Fruit fly (Drosophila melanogaster) whole organism, embryonic: ENCODE measurements around the gene Spt20.

Experiments
- ATbp ChIP-seq: fragments of 200-800 bp; sonication (Bioruptor generic); optimal IDR thresholded peaks from 2 replicates; lab custom pipeline; 2017; ENCODE audit warnings: missing biosample characterization, mild to moderate bottlenecking, missing genetic modification characterization, missing genetic modification reagents
- BEAF-32 ChIP-seq: fragments of 200-800 bp; sonication (Bioruptor generic); optimal IDR thresholded peaks from 3 replicates; lab custom pipeline; 2017; ENCODE audit warnings: missing biosample characterization, missing genetic modification characterization, mild to moderate bottlenecking, moderate library complexity, missing genetic modification reagents
- Bgb ChIP-seq: fragments of 200-800 bp; sonication (Bioruptor generic); IDR thresholded peaks from 2 replicates; pipeline ENCODE4 v1.3.6; 2022; ENCODE audit warnings: missing biosample characterization, missing genetic modification characterization; ENCODE audit not compliant: partially characterized antibody
- BtbVII ChIP-seq: fragments of 200-800 bp; sonication (Bioruptor generic); optimal IDR thresholded peaks from 3 replicates; lab custom pipeline; 2017; ENCODE audit warnings: missing biosample characterization, mild to moderate bottlenecking, missing genetic modification characterization
- CG1024 ChIP-seq: fragments of 200-800 bp; sonication (Bioruptor generic); IDR thresholded peaks from 2 replicates; pipeline ENCODE4 v1.3.6; 2022; ENCODE audit warnings: missing biosample characterization, missing genetic modification characterization
- CG11398 ChIP-seq: fragments of 200-800 bp; sonication (Bioruptor generic); optimal IDR thresholded peaks from 2 replicates; lab custom pipeline; 2016; ENCODE audit warnings: missing biosample characterization, missing genetic modification characterization
- CG11695 ChIP-seq: fragments of 200-800 bp; sonication (Bioruptor generic); IDR thresholded peaks from 3 replicates; pipeline ENCODE4 v1.3.6; 2022; ENCODE audit warnings: missing biosample characterization, missing genetic modification characterization
- CG13424 ChIP-seq: fragments of 200-800 bp; sonication (Bioruptor generic); optimal IDR thresholded peaks from 2 replicates; lab custom pipeline; 2019; ENCODE audit warnings: missing biosample characterization, mild to moderate bottlenecking, missing genetic modification characterization, moderate library complexity
- CG13894 ChIP-seq: fragments of 200-800 bp; sonication (Bioruptor generic); optimal IDR thresholded peaks from 3 replicates; lab custom pipeline; 2018; ENCODE audit warnings: missing biosample characterization, mild to moderate bottlenecking, missing genetic modification characterization, moderate library complexity
- CG14441 ChIP-seq: fragments of 200-800 bp; sonication (Bioruptor generic); IDR thresholded peaks from 2 replicates; pipeline ENCODE4 v1.3.6; 2022; ENCODE audit warnings: missing biosample characterization, missing genetic modification characterization
- CG15073 ChIP-seq: fragments of 200-800 bp; sonication (Bioruptor generic); optimal IDR thresholded peaks from 2 replicates; lab custom pipeline; 2016; ENCODE audit warnings: missing biosample characterization, missing genetic modification characterization
- CG1603 ChIP-seq: fragments of 200-800 bp; sonication (Bioruptor generic); optimal IDR thresholded peaks from 2 replicates; lab custom pipeline; 2019; ENCODE audit warnings: missing biosample characterization, mild to moderate bottlenecking, missing genetic modification characterization, moderate library complexity
- CG17568 ChIP-seq: fragments of 200-800 bp; sonication (Bioruptor generic); optimal IDR thresholded peaks from 2 replicates; lab custom pipeline; 2018; ENCODE audit warnings: missing biosample characterization, mild to moderate bottlenecking, missing genetic modification characterization, moderate library complexity
- CG32532 ChIP-seq: fragments of 200-800 bp; sonication (Bioruptor generic); IDR thresholded peaks from 2 replicates; pipeline ENCODE4 v1.3.6; 2022; ENCODE audit warnings: missing biosample characterization, missing genetic modification characterization
- CG32767 ChIP-seq: fragments of 200-800 bp; sonication (Bioruptor generic); IDR thresholded peaks from 2 replicates; pipeline ENCODE4 v1.3.6; 2022; ENCODE audit warnings: missing biosample characterization, missing genetic modification characterization
- CG4328 ChIP-seq: fragments of 200-800 bp; sonication (Bioruptor generic); optimal IDR thresholded peaks from 3 replicates; lab custom pipeline; 2017; ENCODE audit warnings: missing biosample characterization, missing genetic modification reagents, missing genetic modification characterization
- CG4730 ChIP-seq: fragments of 200-800 bp; sonication (Bioruptor generic); IDR thresholded peaks from 2 replicates; pipeline ENCODE4 v1.3.6; 2022; ENCODE audit warnings: missing biosample characterization, missing genetic modification characterization
- CG5245 ChIP-seq: fragments of 200-800 bp; sonication (Bioruptor generic); optimal IDR thresholded peaks from 3 replicates; lab custom pipeline; 2016; ENCODE audit warnings: missing biosample characterization, missing genetic modification characterization
- CG7271 ChIP-seq: fragments of 200-800 bp; sonication (Bioruptor generic); optimal IDR thresholded peaks from 2 replicates; lab custom pipeline; 2018; ENCODE audit warnings: missing biosample characterization, mild to moderate bottlenecking, missing genetic modification characterization, moderate library complexity
- CG8388 ChIP-seq: fragments of 200-800 bp; sonication (Bioruptor generic); optimal IDR thresholded peaks from 2 replicates; lab custom pipeline; 2019; ENCODE audit warnings: missing biosample characterization, mild to moderate bottlenecking, missing genetic modification characterization, moderate library complexity
- CG8478 ChIP-seq: fragments of >200 bp; optimal IDR thresholded peaks from 2 replicates; lab custom pipeline; 2018
- CG8924 ChIP-seq: fragments of 200-800 bp; optimal IDR thresholded peaks from 3 replicates; lab custom pipeline; 2019; ENCODE audit warnings: missing biosample characterization, mild to moderate bottlenecking, missing genetic modification characterization, moderate library complexity
- CG9215 ChIP-seq: fragments of 200-800 bp; sonication (Bioruptor generic); IDR thresholded peaks from 2 replicates; pipeline ENCODE4 v1.3.6; 2022; ENCODE audit warnings: missing biosample characterization, missing genetic modification characterization
- E2f1 ChIP-seq: fragments of 200-800 bp; sonication (Bioruptor generic); IDR thresholded peaks from 2 replicates; pipeline ENCODE4 v1.3.6; 2022; ENCODE audit warnings: missing biosample characterization, missing genetic modification characterization
- HHEX ChIP-seq: fragments of 200-800 bp; sonication (Bioruptor generic); optimal IDR thresholded peaks from 3 replicates; lab custom pipeline; 2017; ENCODE audit warnings: missing biosample characterization, mild to moderate bottlenecking, missing genetic modification characterization, missing genetic modification reagents
- Hr3 ChIP-seq: fragments of 200-800 bp; sonication (Bioruptor generic); optimal IDR thresholded peaks from 3 replicates; lab custom pipeline; 2016; ENCODE audit warnings: missing biosample characterization, missing genetic modification characterization
- Hsf ChIP-seq: fragments of 200-800 bp; sonication (Bioruptor generic); optimal IDR thresholded peaks from 3 replicates; lab custom pipeline; 2016; ENCODE audit warnings: missing biosample characterization, missing genetic modification characterization
- MESR4 ChIP-seq: fragments of 200-800 bp; sonication (Bioruptor generic); optimal IDR thresholded peaks from 2 replicates; lab custom pipeline; 2018; ENCODE audit warnings: missing biosample characterization, mild to moderate bottlenecking, missing genetic modification characterization, moderate library complexity
- NC2α ChIP-seq: fragments of 200-800 bp; sonication (Bioruptor generic); optimal IDR thresholded peaks from 2 replicates; lab custom pipeline; 2016; ENCODE audit warnings: missing biosample characterization, missing genetic modification characterization
- NfI ChIP-seq: fragments of 200-800 bp; sonication (Bioruptor generic); optimal IDR thresholded peaks from 3 replicates; lab custom pipeline; 2018; ENCODE audit warnings: missing biosample characterization, mild to moderate bottlenecking, missing genetic modification characterization, moderate library complexity
- Ptx1 ChIP-seq: fragments of 200-800 bp; sonication (Bioruptor generic); IDR thresholded peaks from 2 replicates; pipeline ENCODE4 v1.3.6; 2022; ENCODE audit warnings: missing biosample characterization, missing genetic modification characterization
- Sox100B ChIP-seq: fragments of 200-800 bp; sonication (Bioruptor generic); optimal IDR thresholded peaks from 3 replicates; lab custom pipeline; 2018; ENCODE audit warnings: missing biosample characterization, mild to moderate bottlenecking, missing genetic modification characterization
- ab ChIP-seq: fragments of 200-800 bp; sonication (Bioruptor generic); optimal IDR thresholded peaks from 2 replicates; lab custom pipeline; 2016; ENCODE audit warnings: missing biosample characterization, missing genetic modification characterization
- croc ChIP-seq: fragments of 200-800 bp; sonication (Bioruptor generic); conservative IDR thresholded peaks from 3 replicates; pipeline ENCODE4 v1.3.6; 2022; ENCODE audit warnings: missing biosample characterization, missing genetic modification characterization
- en ChIP-seq: fragments of 200-800 bp; sonication (Bioruptor generic); optimal IDR thresholded peaks from 2 replicates; lab custom pipeline; 2016; ENCODE audit warnings: missing biosample characterization, missing genetic modification characterization
- gem ChIP-seq: fragments of 200-800 bp; sonication (Bioruptor generic); optimal IDR thresholded peaks from 2 replicates; lab custom pipeline; 2019; ENCODE audit warnings: missing biosample characterization, mild to moderate bottlenecking, missing genetic modification characterization, moderate library complexity
- hkb ChIP-seq, 2 experiments: fragments of 200-800 bp in 1 of 2; fragments of >200 bp in 1 of 2; sonication (Bioruptor generic) in 1 of 2; IDR thresholded peaks in 1 of 2; optimal IDR thresholded peaks in 1 of 2; 2 replicates each; pipeline versions ENCODE4 v1.3.6 to Lab custom; 2017 to 2022; ENCODE audit warnings: missing biosample characterization in 1 of 2, missing genetic modification characterization in 1 of 2
- hth ChIP-seq: fragments of >200 bp; optimal IDR thresholded peaks from 2 replicates; lab custom pipeline; 2017; ENCODE audit warnings: inconsistent platforms
- lab ChIP-seq: fragments of 200-800 bp; sonication (Bioruptor generic); optimal IDR thresholded peaks from 3 replicates; lab custom pipeline; 2017; ENCODE audit warnings: missing biosample characterization, missing genetic modification characterization, mild to moderate bottlenecking, moderate library complexity, missing genetic modification reagents
- p53 ChIP-seq: fragments of 200-800 bp; sonication (Bioruptor generic); optimal IDR thresholded peaks from 2 replicates; lab custom pipeline; 2016; ENCODE audit warnings: missing biosample characterization, missing genetic modification characterization
- pzg ChIP-seq: fragments of 200-800 bp; sonication (Bioruptor generic); optimal IDR thresholded peaks from 3 replicates; lab custom pipeline; 2018; ENCODE audit warnings: missing biosample characterization, mild to moderate bottlenecking, missing genetic modification characterization, moderate library complexity
- sc ChIP-seq, 3 experiments: fragments of >200 bp in 2 of 3; fragments of 200-800 bp in 1 of 3; sonication (Bioruptor generic) in 1 of 3; optimal IDR thresholded peaks; 2 replicates in 2 of 3; 3 replicates in 1 of 3; lab custom pipeline; 2017; ENCODE audit warnings: mild to moderate bottlenecking in 1 of 3, missing biosample characterization in 1 of 3, missing genetic modification characterization in 1 of 3, missing genetic modification reagents in 1 of 3
- shn ChIP-seq: fragments of 200-800 bp; sonication (Bioruptor generic); optimal IDR thresholded peaks from 3 replicates; lab custom pipeline; 2016; ENCODE audit warnings: missing biosample characterization, missing genetic modification characterization
- sima ChIP-seq: fragments of 200-800 bp; sonication (Bioruptor generic); optimal IDR thresholded peaks from 2 replicates; lab custom pipeline; 2016; ENCODE audit warnings: missing biosample characterization, missing genetic modification characterization
- slp2 ChIP-seq: fragments of 200-800 bp; sonication (Bioruptor generic); optimal IDR thresholded peaks from 2 replicates; lab custom pipeline; 2016; ENCODE audit warnings: missing biosample characterization, missing genetic modification characterization
- so ChIP-seq: fragments of 200-800 bp; sonication (Bioruptor generic); IDR thresholded peaks from 3 replicates; pipeline ENCODE4 v1.3.6; 2022; ENCODE audit warnings: missing biosample characterization, missing genetic modification characterization
- sqz ChIP-seq: fragments of 200-800 bp; sonication (Bioruptor generic); optimal IDR thresholded peaks from 3 replicates; lab custom pipeline; 2018; ENCODE audit warnings: missing biosample characterization, mild to moderate bottlenecking, missing genetic modification characterization
- tx ChIP-seq: fragments of 200-800 bp; sonication (Bioruptor generic); optimal IDR thresholded peaks from 2 replicates; lab custom pipeline; 2016; ENCODE audit warnings: missing biosample characterization, missing genetic modification characterization
- wek ChIP-seq: fragments of 200-800 bp; sonication (Bioruptor generic); optimal IDR thresholded peaks from 3 replicates; lab custom pipeline; 2018; ENCODE audit warnings: missing biosample characterization, mild to moderate bottlenecking, missing genetic modification characterization, moderate library complexity
- z ChIP-seq: fragments of 200-800 bp; sonication (Bioruptor generic); IDR thresholded peaks from 3 replicates; pipeline ENCODE4 v1.3.6; 2022; ENCODE audit warnings: missing biosample characterization, missing genetic modification characterization

Spt20 gene

dm6 chr3L:13497720-13498355 is 4.7 kb upstream of the Spt20 start (continued):
- TF ChIP-seq CG13894 (tag; lab: Kevin White, UChicago) (peak; percentile 2), Hr3 (GFP tag; lab: Kevin White, UChicago) (no peak), HHEX (GFP tag; lab: Kevin White, UChicago) (peak; percentile 20), BtbVII (GFP tag; lab: Kevin White, UChicago) (peak; percentile 19), NfI (GFP tag; lab: Kevin White, UChicago) (no peak), CG11398 (no peak), z (GFP tag; lab: Robert Waterston, UW) (no peak), wek (GFP tag; lab: Kevin White, UChicago) (no peak), Hsf (GFP tag; lab: Kevin White, UChicago) (no peak), gem (tag; lab: Kevin White, UChicago) (no peak), sima (GFP tag; lab: Kevin White, UChicago) (no peak), sc (optimal IDR thresholded peaks at IDR 0.05; lab: Kevin White, UChicago) (no peak), sc (GFP tag; optimal IDR thresholded peaks at IDR 0.05; lab: Kevin White, UChicago) (no peak), CG17568 (GFP tag; lab: Kevin White, UChicago) (no peak), CG4730 (no peak), CG11695 (no peak), E2f1 (GFP tag; lab: Robert Waterston, UW) (no peak), CG5245 (no peak), tx (GFP tag; lab: Kevin White, UChicago) (no peak), CG13424 (no peak), CG32767 (GFP tag; lab: Robert Waterston, UW) (no peak), CG9215 (GFP tag; lab: Robert Waterston, UW) (no peak), shn (no peak), so (GFP tag; lab: Robert Waterston, UW) (0 out of 3 replicates have a peak, but pooled peaks have one; percentile 26), CG14441 (no peak), hth (no peak), MESR4 (GFP tag; lab: Kevin White, UChicago) (no peak), en (no peak), hkb (optimal IDR thresholded peaks at IDR 0.05; lab: Kevin White, UChicago) (no peak), hkb (GFP tag; IDR thresholded peaks at IDR 0.05; lab: Robert Waterston, UW) (peak; percentile 48; the same call in 1 of the 2 replicates), CG15073 (GFP tag; lab: Kevin White, UChicago) (no peak), Bgb (GFP tag; lab: Robert Waterston, UW) (no peak), CG7271 (tag; lab: Kevin White, UChicago) (no peak), pzg (GFP tag; lab: Kevin White, UChicago) (no peak), NC2α (GFP tag; lab: Kevin White, UChicago) (no peak), croc (GFP tag; lab: Robert Waterston, UW) (no peak), Sox100B (GFP tag; lab: Kevin White, UChicago) (no peak), CG1603 (tag; lab: Kevin White, UChicago) (no peak), sqz (GFP tag; lab: Kevin White, UChicago) (no peak), p53 (no peak), Ptx1 (GFP tag; lab: Robert Waterston, UW) (no peak), ATbp (GFP tag; lab: Kevin White, UChicago) (peak; percentile 63), CG4328 (GFP tag; lab: Kevin White, UChicago) (no peak), lab (GFP tag; lab: Kevin White, UChicago) (no peak), slp2 (GFP tag; lab: Kevin White, UChicago) (no peak), BEAF-32 (GFP tag; lab: Kevin White, UChicago) (no peak), CG8924 (tag; lab: Kevin White, UChicago) (no peak), CG1024 (GFP tag; lab: Robert Waterston, UW) (no peak), CG8388 (GFP tag; lab: Kevin White, UChicago) (no peak), ab (GFP tag; lab: Kevin White, UChicago) (no peak), CG32532 (GFP tag; lab: Robert Waterston, UW) (no peak), CG8478 (lab: Kevin White, UChicago) (no peak)
